Fruit fly (Drosophila melanogaster): ENCODE data around the gene CG45122.

CG45122 gene

DNA sequence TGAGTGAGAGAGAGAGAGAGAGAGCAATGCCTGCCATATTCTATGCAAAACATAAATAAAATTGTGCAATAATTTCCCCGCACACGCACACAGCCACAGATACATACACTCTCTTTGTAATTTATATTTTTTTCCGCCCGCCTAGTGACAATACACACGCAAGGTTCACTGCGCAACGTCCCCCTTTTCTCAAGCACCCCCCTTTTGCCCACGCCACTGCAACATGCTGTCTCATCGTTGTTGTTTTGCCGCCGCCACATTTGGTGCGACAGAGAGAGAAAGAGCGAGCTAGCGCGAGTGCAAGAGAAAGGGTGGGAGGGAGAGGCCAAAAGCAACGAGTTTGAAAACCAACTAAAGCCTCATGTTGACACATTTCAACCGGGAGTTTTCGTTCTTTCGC lies 31.6 kb upstream of the CG45122 start (continued):
- TF ChIP-seq pho (GFP tag; optimal IDR thresholded peaks at IDR 0.05) (peak; percentile 70), bigmax (GFP tag; optimal IDR thresholded peaks at IDR 0.05) (peak; percentile 13), Dref (GFP tag; IDR thresholded peaks at IDR 0.05) (no peak), Eip74EF (GFP tag; optimal IDR thresholded peaks at IDR 0.05) (no peak), CG3847 (GFP tag; IDR thresholded peaks at IDR 0.05) (peak; percentile 52), Rx (GFP tag; IDR thresholded peaks at IDR 0.05) (peak; percentile 62), CG14965 (GFP tag; optimal IDR thresholded peaks at IDR 0.05; ENCODE audit: borderline replicate concordance) (no peak), CG12391 (tag; optimal IDR thresholded peaks at IDR 0.05) (peak; percentile 45), ind (GFP tag; optimal IDR thresholded peaks at IDR 0.05) (peak; percentile 60), CG2678 (tag; optimal IDR thresholded peaks at IDR 0.05) (peak; percentile 57), pan (optimal IDR thresholded peaks at IDR 0.05) (no peak), pan (GFP tag; optimal IDR thresholded peaks at IDR 0.05 in 1 of 2, IDR thresholded peaks at IDR 0.05 in 1 of 2) (peak in 1 of 2 experiments; percentile 78), Hmr (GFP tag; optimal IDR thresholded peaks at IDR 0.05) (peak; percentile 57), CG10321 (GFP tag; IDR thresholded peaks at IDR 0.05) (peak; percentile 75), CG30020 (tag; optimal IDR thresholded peaks at IDR 0.05) (no peak), dysf (GFP tag; IDR thresholded peaks at IDR 0.05) (peak; percentile 77), Bteb2 (GFP tag; optimal IDR thresholded peaks at IDR 0.05) (no peak), CG11247 (GFP tag; IDR thresholded peaks at IDR 0.05) (peak; percentile 65), PHDP (tag; optimal IDR thresholded peaks at IDR 0.05) (peak; percentile 38), fd3F (GFP tag; optimal IDR thresholded peaks at IDR 0.05) (no peak), CG13287 (GFP tag; IDR thresholded peaks at IDR 0.05; ENCODE audit: partially characterized antibody) (no peak), Atf-2 (GFP tag; optimal IDR thresholded peaks at IDR 0.05) (peak; percentile 21), CG1233 (GFP tag; optimal IDR thresholded peaks at IDR 0.05) (peak; percentile 66), D19B (GFP tag; optimal IDR thresholded peaks at IDR 0.05) (no peak), CG2116 (GFP tag; optimal IDR thresholded peaks at IDR 0.05) (no peak), HLH4C (GFP tag; IDR thresholded peaks at IDR 0.05; ENCODE audit: partially characterized antibody) (no peak), CG13775 (GFP tag; optimal IDR thresholded peaks at IDR 0.05) (peak; percentile 41), CG11723 (GFP tag; optimal IDR thresholded peaks at IDR 0.05) (peak; percentile 49), sd (tag; optimal IDR thresholded peaks at IDR 0.05) (no peak), Hsf (GFP tag; optimal IDR thresholded peaks at IDR 0.05) (peak; percentile 44), dimm (GFP tag; IDR thresholded peaks at IDR 0.05) (0 out of 2 replicates have a peak, but pooled peaks have one; percentile 16), gcm2 (GFP tag; optimal IDR thresholded peaks at IDR 0.05) (peak; percentile 16), danr (GFP tag; IDR thresholded peaks at IDR 0.05) (no peak), CG4424 (GFP tag; optimal IDR thresholded peaks at IDR 0.05) (peak; percentile 18), Sry-δ (GFP tag; optimal IDR thresholded peaks at IDR 0.05) (peak; percentile 30), CG31441 (GFP tag; IDR thresholded peaks at IDR 0.05) (no peak; the same call in 1 of the 2 replicates), kay (GFP tag; optimal IDR thresholded peaks at IDR 0.05) (peak; percentile 80), D19A (tag; optimal IDR thresholded peaks at IDR 0.05) (peak; percentile 53), Awh (GFP tag; IDR thresholded peaks at IDR 0.05) (peak; percentile 78), pita (GFP tag; optimal IDR thresholded peaks at IDR 0.05) (no peak), cwo (GFP tag; optimal IDR thresholded peaks at IDR 0.05) (peak; percentile 73), crp (GFP tag; optimal IDR thresholded peaks at IDR 0.05) (no peak), Abd-B (GFP tag; optimal IDR thresholded peaks at IDR 0.05) (peak; percentile 53), CG6272 (GFP tag; IDR thresholded peaks at IDR 0.05) (no peak; the same call in 1 of the 2 replicates), CG30431 (GFP tag; optimal IDR thresholded peaks at IDR 0.05) (peak; percentile 1), en (GFP tag; optimal IDR thresholded peaks at IDR 0.05) (no peak), nerfin-2 (GFP tag; IDR thresholded peaks at IDR 0.05; ENCODE audit: partially characterized antibody) (no peak), CG13894 (tag; optimal IDR thresholded peaks at IDR 0.05) (no peak), jing (GFP tag; optimal IDR thresholded peaks at IDR 0.05) (no peak), BEAF-32 (GFP tag; optimal IDR thresholded peaks at IDR 0.05) (no peak), CG3995 (GFP tag; optimal IDR thresholded peaks at IDR 0.05) (no peak)
